Worm (Caenorhabditis elegans) whole organism, L4 larva: ENCODE data around the gene srz-54.
A peak's percentile ranks its signal among the peaks of the same experiment; 100 is the strongest.

ENCODE experiments used
- F26F4.8 ChIP-seq: fragments of 200-800 bp; sonication (Bioruptor generic); conservative IDR thresholded peaks from 2 replicates; pipeline ENCODE4 v1.3.6; 2022; ENCODE audit warnings: missing genetic modification characterization, missing compliant biosample characterization
- F37D6.2 ChIP-seq: sonication (generic microtip); optimal IDR thresholded peaks from 2 replicates; lab custom pipeline; 2016; ENCODE audit warnings: mild to moderate bottlenecking, missing genetic modification characterization, missing compliant biosample characterization
- F44E2.7 ChIP-seq: fragments of 200-800 bp; sonication (Bioruptor generic); IDR thresholded peaks from 2 replicates; pipeline ENCODE4 v2.1.2; 2022; ENCODE audit warnings: missing genetic modification characterization, missing compliant biosample characterization
- T20F7.1 ChIP-seq: fragments of 200-800 bp; sonication (Bioruptor generic); optimal IDR thresholded peaks from 2 replicates; lab custom pipeline; 2018; ENCODE audit warnings: mild to moderate bottlenecking, missing genetic modification characterization, missing compliant biosample characterization
- Y105C5A.15 ChIP-seq: fragments of 200-800 bp; sonication (Bioruptor generic); IDR thresholded peaks from 2 replicates; pipeline ENCODE4 v1.3.6; 2022; ENCODE audit warnings: missing genetic modification characterization, missing compliant biosample characterization
- Y48G9A.11 ChIP-seq: fragments of 200-800 bp; sonication (Bioruptor generic); IDR thresholded peaks from 2 replicates; pipeline ENCODE4 v1.3.6; 2022; ENCODE audit warnings: missing genetic modification reagents, missing genetic modification characterization, missing compliant biosample characterization
- Y5F2A.4 ChIP-seq: fragments of 200-800 bp; sonication (Bioruptor generic); optimal IDR thresholded peaks from 2 replicates; lab custom pipeline; 2018; ENCODE audit warnings: mild to moderate bottlenecking, missing genetic modification characterization, missing compliant biosample characterization
- Y75B8A.6 ChIP-seq: fragments of 200-800 bp; sonication (Bioruptor generic); IDR thresholded peaks from 2 replicates; pipeline ENCODE4 v1.3.6; 2022; ENCODE audit warnings: missing genetic modification reagents, missing genetic modification characterization, missing compliant biosample characterization
- ZK546.5 ChIP-seq, 2 experiments: sonication (generic microtip); optimal IDR thresholded peaks; 2 replicates each; lab custom pipeline; 2017; ENCODE audit warnings: missing biosample characterization in 2 of 2, missing genetic modification characterization in 2 of 2
- aly-2 ChIP-seq: sonication (generic microtip); optimal IDR thresholded peaks from 2 replicates; lab custom pipeline; 2018; ENCODE audit warnings: missing biosample characterization, missing genetic modification characterization
- ama-1 ChIP-seq: fragments of 150-350 bp; optimal IDR thresholded peaks from 2 replicates; lab custom pipeline; 2014; ENCODE audit warnings: inconsistent platforms, mixed read lengths
- ceh-20 ChIP-seq: fragments of 200-800 bp; sonication (Bioruptor generic); IDR thresholded peaks from 2 replicates; pipeline ENCODE4 v1.3.6; 2022; ENCODE audit warnings: missing genetic modification reagents, missing genetic modification characterization, missing compliant biosample characterization
- ceh-44 ChIP-seq: fragments of 200-800 bp; sonication (Bioruptor generic); IDR thresholded peaks from 2 replicates; pipeline ENCODE4 v1.3.6; 2022; ENCODE audit warnings: missing genetic modification reagents, missing genetic modification characterization, missing compliant biosample characterization
- cey-2 ChIP-seq: sonication (generic microtip); optimal IDR thresholded peaks from 3 replicates; lab custom pipeline; 2017; ENCODE audit warnings: missing genetic modification characterization, mild to moderate bottlenecking, missing compliant biosample characterization, antibody characterized with exemption, borderline replicate concordance; ENCODE audit not compliant: insufficient read depth
- ctbp-1 ChIP-seq: fragments of 200-800 bp; sonication (Bioruptor generic); IDR thresholded peaks from 2 replicates; pipeline ENCODE4 v1.3.6; 2022; ENCODE audit warnings: missing genetic modification reagents, missing genetic modification characterization, missing compliant biosample characterization
- daf-16 ChIP-seq, 3 experiments: sonication (generic microtip); optimal IDR thresholded peaks; 2 replicates each; lab custom pipeline; 2016 to 2017; ENCODE audit warnings: missing genetic modification characterization in 3 of 3, missing genetic modification reagents in 3 of 3, mild to moderate bottlenecking in 2 of 3, missing compliant biosample characterization in 2 of 3, missing biosample characterization in 1 of 3, moderate library complexity in 1 of 3
- daf-19 ChIP-seq: fragments of 200-800 bp; sonication (Bioruptor generic); conservative IDR thresholded peaks from 2 replicates; pipeline ENCODE4 v1.3.6; 2022; ENCODE audit warnings: missing genetic modification characterization, missing compliant biosample characterization
- dpl-1 ChIP-seq: fragments of 150-350 bp; optimal IDR thresholded peaks from 2 replicates; lab custom pipeline; 2014; ENCODE audit warnings: missing biosample characterization, missing genetic modification reagents, missing genetic modification characterization
- dve-1 ChIP-seq: sonication (generic microtip); optimal IDR thresholded peaks from 2 replicates; lab custom pipeline; 2017; ENCODE audit warnings: antibody characterized with exemption, mild to moderate bottlenecking, missing genetic modification characterization, missing compliant biosample characterization; ENCODE audit not compliant: insufficient read depth
- egl-27 ChIP-seq: sonication (generic microtip); optimal IDR thresholded peaks from 3 replicates; lab custom pipeline; 2017; ENCODE audit warnings: missing biosample characterization, missing genetic modification reagents, missing genetic modification characterization
- egl-43 ChIP-seq: fragments of 200-800 bp; sonication (Bioruptor generic); IDR thresholded peaks from 2 replicates; pipeline ENCODE4 v1.3.6; 2022; ENCODE audit warnings: missing genetic modification reagents, missing genetic modification characterization, missing compliant biosample characterization
- fkh-10 ChIP-seq: fragments of 150-350 bp; optimal IDR thresholded peaks from 2 replicates; lab custom pipeline; 2014; ENCODE audit warnings: missing biosample characterization, missing genetic modification reagents, missing genetic modification characterization
- fos-1 ChIP-seq: fragments of 150-350 bp; optimal IDR thresholded peaks from 2 replicates; lab custom pipeline; 2014; ENCODE audit warnings: missing biosample characterization, missing genetic modification characterization
- hlh-11 ChIP-seq: fragments of 200-800 bp; sonication (Bioruptor generic); optimal IDR thresholded peaks from 2 replicates; lab custom pipeline; 2018; ENCODE audit warnings: mild to moderate bottlenecking, missing genetic modification characterization, missing compliant biosample characterization
- hmg-1.1 ChIP-seq: fragments of 200-800 bp; sonication (Bioruptor generic); IDR thresholded peaks from 2 replicates; pipeline ENCODE4 v1.3.6; 2022; ENCODE audit warnings: missing genetic modification reagents, missing genetic modification characterization, missing compliant biosample characterization
- lin-1 ChIP-seq: fragments of 200-800 bp; sonication (Bioruptor generic); IDR thresholded peaks from 2 replicates; pipeline ENCODE4 v1.3.6; 2022; ENCODE audit warnings: missing genetic modification reagents, missing genetic modification characterization, missing compliant biosample characterization
- lin-13 ChIP-seq: fragments of 150-350 bp; optimal IDR thresholded peaks from 2 replicates; lab custom pipeline; 2014; ENCODE audit warnings: missing biosample characterization, missing genetic modification reagents, missing genetic modification characterization
- lin-29 ChIP-seq: fragments of 200-800 bp; sonication (Bioruptor generic); IDR thresholded peaks from 2 replicates; pipeline ENCODE4 v1.3.6; 2022; ENCODE audit warnings: missing genetic modification reagents, missing genetic modification characterization, missing compliant biosample characterization
- lin-39 ChIP-seq: fragments of 150-350 bp; optimal IDR thresholded peaks from 2 replicates; lab custom pipeline; 2014; ENCODE audit warnings: missing biosample characterization, missing genetic modification reagents, missing genetic modification characterization
- lir-3 ChIP-seq: sonication (generic microtip); optimal IDR thresholded peaks from 2 replicates; lab custom pipeline; 2016; ENCODE audit warnings: mild to moderate bottlenecking, missing genetic modification characterization, missing compliant biosample characterization
- lsy-2 ChIP-seq, 2 experiments: fragments of 150-350 bp in 1 of 2; sonication (generic microtip) in 1 of 2; optimal IDR thresholded peaks; 2 replicates each; lab custom pipeline; 2014 to 2017; ENCODE audit warnings: missing biosample characterization in 2 of 2, missing genetic modification characterization in 2 of 2
- madf-9 ChIP-seq: fragments of 200-800 bp; sonication (Bioruptor generic); conservative IDR thresholded peaks from 2 replicates; pipeline ENCODE4 v1.3.6; 2022; ENCODE audit warnings: missing genetic modification reagents, missing genetic modification characterization, missing compliant biosample characterization
- mdl-1 ChIP-seq, 2 experiments: fragments of 150-350 bp in 1 of 2; sonication (generic microtip) in 1 of 2; optimal IDR thresholded peaks; 2 replicates each; lab custom pipeline; 2014 to 2017; ENCODE audit warnings: missing biosample characterization in 2 of 2, missing genetic modification characterization in 2 of 2
- mdt-29 ChIP-seq: fragments of 200-800 bp; sonication (Bioruptor generic); IDR thresholded peaks from 2 replicates; pipeline ENCODE4 v1.3.6; 2022; ENCODE audit warnings: missing genetic modification reagents, missing genetic modification characterization, missing compliant biosample characterization
- mxl-2 ChIP-seq: fragments of 200-800 bp; sonication (Bioruptor generic); conservative IDR thresholded peaks from 2 replicates; pipeline ENCODE4 v1.3.6; 2022; ENCODE audit warnings: missing genetic modification reagents, missing genetic modification characterization, missing compliant biosample characterization
- nhr-102 ChIP-seq: sonication (generic microtip); optimal IDR thresholded peaks from 2 replicates; lab custom pipeline; 2016; ENCODE audit warnings: mild to moderate bottlenecking, missing genetic modification characterization, moderate library complexity, missing compliant biosample characterization
- nhr-111 ChIP-seq: fragments of 200-800 bp; sonication (Bioruptor generic); optimal IDR thresholded peaks from 2 replicates; lab custom pipeline; 2018; ENCODE audit warnings: mild to moderate bottlenecking, missing genetic modification characterization, missing compliant biosample characterization
- nhr-237 ChIP-seq: sonication (generic microtip); optimal IDR thresholded peaks from 2 replicates; lab custom pipeline; 2017; ENCODE audit warnings: missing biosample characterization, missing genetic modification characterization
- nhr-25 ChIP-seq: sonication (generic microtip); optimal IDR thresholded peaks from 2 replicates; lab custom pipeline; 2017; ENCODE audit warnings: missing genetic modification characterization, mild to moderate bottlenecking, missing compliant biosample characterization, antibody characterized with exemption, moderate library complexity, borderline replicate concordance; ENCODE audit not compliant: insufficient read depth
- nhr-42 ChIP-seq: fragments of 200-800 bp; sonication (Bioruptor generic); IDR thresholded peaks from 2 replicates; pipeline ENCODE4 v1.3.6; 2022; ENCODE audit warnings: missing genetic modification characterization, missing compliant biosample characterization
- nhr-76 ChIP-seq: fragments of 150-350 bp; optimal IDR thresholded peaks from 2 replicates; lab custom pipeline; 2014; ENCODE audit warnings: missing biosample characterization, missing genetic modification characterization
- php-3 ChIP-seq: fragments of 200-800 bp; sonication (Bioruptor generic); IDR thresholded peaks from 2 replicates; pipeline ENCODE4 v1.3.6; 2022; ENCODE audit warnings: missing genetic modification reagents, missing genetic modification characterization, missing compliant biosample characterization
- pqm-1 ChIP-seq: sonication (generic microtip); optimal IDR thresholded peaks from 2 replicates; lab custom pipeline; 2017; ENCODE audit warnings: missing biosample characterization, missing genetic modification characterization
- snpc-1.2 ChIP-seq: fragments of 200-800 bp; sonication (Bioruptor generic); IDR thresholded peaks from 2 replicates; pipeline ENCODE4 v1.3.6; 2022; ENCODE audit warnings: missing genetic modification reagents, missing genetic modification characterization, missing compliant biosample characterization
- snpc-4 ChIP-seq: fragments of 150-350 bp; optimal IDR thresholded peaks from 2 replicates; lab custom pipeline; 2014; ENCODE audit warnings: missing biosample characterization, missing genetic modification characterization
- spr-1 ChIP-seq: sonication (generic microtip); optimal IDR thresholded peaks from 2 replicates; lab custom pipeline; 2016; ENCODE audit warnings: mild to moderate bottlenecking, missing genetic modification characterization, missing compliant biosample characterization
- tag-97 ChIP-seq: fragments of 200-800 bp; sonication (Bioruptor generic); IDR thresholded peaks from 2 replicates; pipeline ENCODE4 v1.3.6; 2022; ENCODE audit warnings: missing genetic modification characterization, missing compliant biosample characterization
- vab-7 ChIP-seq: fragments of 200-800 bp; sonication (Bioruptor generic); IDR thresholded peaks from 2 replicates; pipeline ENCODE4 v1.3.6; 2022; ENCODE audit warnings: missing genetic modification reagents, missing genetic modification characterization, missing compliant biosample characterization
- zip-2 ChIP-seq: fragments of 150-350 bp; optimal IDR thresholded peaks from 2 replicates; lab custom pipeline; 2014; ENCODE audit warnings: missing biosample characterization, missing genetic modification characterization
- ztf-7 ChIP-seq: fragments of 150-350 bp; optimal IDR thresholded peaks from 2 replicates; lab custom pipeline; 2014; ENCODE audit warnings: missing biosample characterization, missing genetic modification characterization

srz-54 gene

ce11 chrV:16965655-16966054 lies 14.8 kb upstream of the srz-54 start, which contains the start of gene efl-1 (continued):
- no peak; the same call in 1 of the 2 replicates for TF ChIP-seq madf-9 (GFP tag; lab: Robert Waterston, UW)
- TF ChIP-seq php-3 (GFP tag; lab: Robert Waterston, UW): no peak
- no peak for TF ChIP-seq ZK546.5 (tag; optimal IDR thresholded peaks at IDR 0.05; lab: Kevin White, UChicago)
- TF ChIP-seq snpc-4 (tag; lab: Kevin White, UChicago): peak; percentile 77
- TF ChIP-seq lin-39 (tag; lab: Kevin White, UChicago): no peak
- no peak for TF ChIP-seq Y75B8A.6 (GFP tag; lab: Robert Waterston, UW)
- no peak for TF ChIP-seq lir-3 (tag; lab: Kevin White, UChicago)
- no peak for TF ChIP-seq egl-27 (tag; lab: Kevin White, UChicago)
- TF ChIP-seq vab-7 (GFP tag; lab: Robert Waterston, UW): peak; percentile 45; the same call in 1 of the 2 replicates
- no peak for TF ChIP-seq nhr-111 (GFP tag; lab: Kevin White, UChicago)
- peak; percentile 22 to 93 for TF ChIP-seq lsy-2 (tag; optimal IDR thresholded peaks at IDR 0.05; lab: Kevin White, UChicago)
- peak in 1 of 2 experiments; percentile 37 for TF ChIP-seq mdl-1 (tag; optimal IDR thresholded peaks at IDR 0.05; lab: Kevin White, UChicago)
- peak; percentile 90 for TF ChIP-seq ceh-20 (GFP tag; lab: Robert Waterston, UW)
- peak; percentile 51; the same call in 1 of the 2 replicates for TF ChIP-seq egl-43 (GFP tag; lab: Robert Waterston, UW)
- peak; percentile 71 for TF ChIP-seq lin-13
- no peak for TF ChIP-seq cey-2 (tag; lab: Kevin White, UChicago)
- peak; percentile 100 for TF ChIP-seq dpl-1 (GFP tag; lab: Kevin White, UChicago)
- TF ChIP-seq snpc-1.2 (GFP tag; lab: Robert Waterston, UW): no peak
- peak; percentile 84 for TF ChIP-seq hmg-1.1 (GFP tag; lab: Robert Waterston, UW)
- no peak for TF ChIP-seq lin-1 (GFP tag; lab: Robert Waterston, UW)
- peak in 1 of 2 experiments; percentile 25 for TF ChIP-seq daf-16 (GFP tag; optimal IDR thresholded peaks at IDR 0.05; lab: Kevin White, UChicago)
- peak; percentile 31 for TF ChIP-seq daf-16 (tag; optimal IDR thresholded peaks at IDR 0.05; lab: Kevin White, UChicago)
- no peak for TF ChIP-seq tag-97 (GFP tag; lab: Robert Waterston, UW)
- no peak for TF ChIP-seq ctbp-1 (GFP tag; lab: Robert Waterston, UW)
- no peak for TF ChIP-seq aly-2 (tag; lab: Kevin White, UChicago)
- TF ChIP-seq Y105C5A.15 (GFP tag; lab: Robert Waterston, UW): no peak
- TF ChIP-seq Y48G9A.11 (GFP tag; lab: Robert Waterston, UW): 0 out of 2 replicates have a peak, but pooled peaks have one; percentile 8
- no peak for TF ChIP-seq F44E2.7 (GFP tag; lab: Robert Waterston, UW)
- TF ChIP-seq nhr-42: peak; percentile 38; the same call in 1 of the 2 replicates
- no peak for TF ChIP-seq pqm-1 (tag; lab: Kevin White, UChicago)
- TF ChIP-seq fos-1: no peak
- peak; percentile 77 for TF ChIP-seq hlh-11
- TF ChIP-seq lin-29: peak; percentile 57; the same call in 1 of the 2 replicates
- no peak for TF ChIP-seq daf-19 (GFP tag; lab: Robert Waterston, UW)
- peak; percentile 79 for TF ChIP-seq fkh-10 (GFP tag; lab: Kevin White, UChicago)
- peak; percentile 54 for TF ChIP-seq spr-1 (tag; lab: Kevin White, UChicago)
- TF ChIP-seq F37D6.2 (tag; lab: Kevin White, UChicago): peak; percentile 55
- no peak for TF ChIP-seq zip-2
- peak; percentile 80 for TF ChIP-seq ztf-7 (tag; lab: Kevin White, UChicago)
- no peak for TF ChIP-seq mxl-2 (GFP tag; lab: Robert Waterston, UW)
- peak; percentile 79 for TF ChIP-seq nhr-102
- peak; percentile 67 for TF ChIP-seq T20F7.1
- peak; percentile 66 for TF ChIP-seq ama-1 (lab: Kevin White, UChicago)
- no peak for TF ChIP-seq Y5F2A.4
- peak; percentile 61; the same call in 1 of the 2 replicates for TF ChIP-seq ceh-44 (GFP tag; lab: Robert Waterston, UW)
- TF ChIP-seq nhr-25: peak; percentile 52
- TF ChIP-seq mdt-29: peak; percentile 64; the same call in 1 of the 2 replicates
- no peak for TF ChIP-seq nhr-237 (tag; lab: Kevin White, UChicago)
- TF ChIP-seq F26F4.8 (GFP tag; lab: Robert Waterston, UW): no peak
- peak; percentile 89 for TF ChIP-seq dve-1
- peak; percentile 4 for TF ChIP-seq nhr-76 (tag; lab: Kevin White, UChicago)
